Worm (Caenorhabditis elegans) whole organism, young adult: ENCODE results near the gene R05A10.3.

ENCODE experiments used
- attf-6 ChIP-seq: fragments of 200-800 bp; sonication (Bioruptor generic); IDR thresholded peaks from 2 replicates; pipeline ENCODE4 v1.3.6; 2022; ENCODE audit warnings: missing genetic modification reagents, missing genetic modification characterization, missing compliant biosample characterization
- dpl-1 ChIP-seq: fragments of 150-350 bp; optimal IDR thresholded peaks from 2 replicates; lab custom pipeline; 2014; ENCODE audit warnings: missing biosample characterization, missing genetic modification reagents, missing genetic modification characterization
- fkh-3 ChIP-seq: sonication (generic microtip); optimal IDR thresholded peaks from 2 replicates; lab custom pipeline; 2016; ENCODE audit warnings: mild to moderate bottlenecking, missing genetic modification characterization, missing compliant biosample characterization
- pha-4 ChIP-seq: fragments of 150-350 bp; sonication (generic microtip); optimal IDR thresholded peaks from 2 replicates; lab custom pipeline; 2014; ENCODE audit warnings: missing biosample characterization, missing genetic modification reagents, missing genetic modification characterization
- ztf-3 ChIP-seq: fragments of 200-800 bp; sonication (Bioruptor generic); optimal IDR thresholded peaks from 2 replicates; lab custom pipeline; 2018; ENCODE audit warnings: mild to moderate bottlenecking, missing genetic modification characterization, missing compliant biosample characterization

DNA sequence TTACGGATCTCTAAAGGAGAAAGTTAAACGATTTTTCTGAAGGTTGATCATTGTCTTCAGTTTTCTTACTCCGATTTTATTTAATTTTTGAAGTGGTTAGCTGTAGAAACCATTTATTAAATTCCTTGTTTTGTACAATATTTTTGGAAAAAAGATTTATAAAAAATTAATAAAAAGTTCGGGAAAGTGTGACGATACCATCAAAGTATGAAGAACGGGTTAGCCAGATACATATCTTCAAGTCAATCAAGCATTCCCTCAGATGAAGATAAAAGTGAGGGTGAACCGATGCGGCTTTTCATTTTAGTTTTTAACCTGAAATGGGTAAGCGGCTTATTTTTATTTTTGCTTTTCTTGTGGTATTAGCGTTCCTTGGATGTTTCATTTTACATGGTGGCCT, 10.8 kb downstream of the R05A10.3 start, which contains the start of gene R05A10.6:
- TF ChIP-seq dpl-1 (GFP tag; lab: Kevin White, UChicago) (no peak), pha-4 (tag; lab: Kevin White, UChicago) (no peak), fkh-3 (tag; lab: Kevin White, UChicago) (no peak), attf-6 (GFP tag; lab: Robert Waterston, UW) (no peak), ztf-3 (no peak)
